ENCODE assay signal across 1 worm cellular context in the genomic region with DNA sequence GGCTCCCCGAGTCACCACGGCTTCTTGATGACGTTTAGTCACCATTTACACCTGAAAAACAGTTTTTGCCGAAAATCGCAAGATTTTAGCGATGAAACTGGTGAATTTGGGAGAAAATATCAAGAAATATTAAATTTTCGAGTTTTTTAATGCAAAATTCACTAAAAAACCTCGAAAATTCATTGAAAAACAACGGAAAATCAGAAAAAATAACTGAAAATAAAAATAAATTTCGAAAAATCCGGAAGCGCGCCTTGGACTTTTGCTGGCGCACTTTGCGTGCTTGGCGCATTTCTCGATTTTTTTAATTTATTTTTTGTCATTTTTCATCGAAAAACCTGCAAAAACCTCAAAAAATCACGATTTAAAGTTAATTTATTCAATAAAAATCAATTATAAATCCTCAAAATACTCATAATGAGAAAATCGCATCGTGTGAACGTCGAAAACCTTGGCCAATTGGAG.
TF ChIP-seq lines count a peak whose summit lies in the region.

TSS of gene emb-4 (minus strand) at position 51 of the 465 bp plus-strand sequence.

TF ChIP-seq in whole organism, L1 larva, 84 proteins besides CTCF, POLR2A, EP300 and RAD21 (continued from another document):
- TF ChIP-seq pag-3 (tag; optimal IDR thresholded peaks at IDR 0.05; lab: Kevin White, UChicago; ENCODE audit: borderline replicate concordance, insufficient read depth) = no peak
- TF ChIP-seq nhr-76 (tag; optimal IDR thresholded peaks at IDR 0.05; lab: Kevin White, UChicago) = no peak
- no peak for TF ChIP-seq tlp-1 (tag; optimal IDR thresholded peaks at IDR 0.05; lab: Kevin White, UChicago)
- peak; percentile 62 to 71 (median 68) for TF ChIP-seq dpl-1 (GFP tag; optimal IDR thresholded peaks at IDR 0.05; lab: Kevin White, UChicago)
- no peak for TF ChIP-seq lin-15B (tag; optimal IDR thresholded peaks at IDR 0.05; lab: Kevin White, UChicago)
- TF ChIP-seq hlh-17 (GFP tag; optimal IDR thresholded peaks at IDR 0.05; lab: Kevin White, UChicago; ENCODE audit: borderline replicate concordance) = no peak
- no peak for TF ChIP-seq ztf-4 (tag; optimal IDR thresholded peaks at IDR 0.05; lab: Kevin White, UChicago)
- TF ChIP-seq unc-86 (tag; optimal IDR thresholded peaks at IDR 0.05; lab: Kevin White, UChicago) = peak; percentile 42
- no peak for TF ChIP-seq nhr-237 (tag; optimal IDR thresholded peaks at IDR 0.05; lab: Kevin White, UChicago)
- TF ChIP-seq mep-1 (tag; optimal IDR thresholded peaks at IDR 0.05; lab: Kevin White, UChicago) = peak; percentile 88
- no peak for TF ChIP-seq alr-1 (tag; optimal IDR thresholded peaks at IDR 0.05; lab: Kevin White, UChicago; ENCODE audit: borderline replicate concordance)
- TF ChIP-seq mab-9 (GFP tag; IDR thresholded peaks at IDR 0.05; lab: Robert Waterston, UW) = no peak
- TF ChIP-seq dsc-1 (tag; optimal IDR thresholded peaks at IDR 0.05; lab: Kevin White, UChicago) = peak; percentile 65
- peak; percentile 57 for TF ChIP-seq xbp-1 (tag; optimal IDR thresholded peaks at IDR 0.05; lab: Kevin White, UChicago)
- peak; percentile 67 for TF ChIP-seq snu-23 (GFP tag; optimal IDR thresholded peaks at IDR 0.05; lab: Kevin White, UChicago)
- no peak for TF ChIP-seq ets-5 (GFP tag; IDR thresholded peaks at IDR 0.05; lab: Robert Waterston, UW)
- TF ChIP-seq zip-4 (GFP tag; optimal IDR thresholded peaks at IDR 0.05; lab: Kevin White, UChicago) = no peak
- TF ChIP-seq nhr-84 (tag; optimal IDR thresholded peaks at IDR 0.05; lab: Kevin White, UChicago) = no peak
- no peak for TF ChIP-seq fkh-10 (GFP tag; optimal IDR thresholded peaks at IDR 0.05; lab: Kevin White, UChicago)
- TF ChIP-seq ceh-90 (tag; optimal IDR thresholded peaks at IDR 0.05; lab: Kevin White, UChicago) = no peak
- no peak for TF ChIP-seq pax-3 (tag; optimal IDR thresholded peaks at IDR 0.05; lab: Kevin White, UChicago)
- TF ChIP-seq aha-1 (tag; optimal IDR thresholded peaks at IDR 0.05; lab: Kevin White, UChicago) = no peak
- no peak for TF ChIP-seq egl-27 (tag; optimal IDR thresholded peaks at IDR 0.05; lab: Kevin White, UChicago)
- no peak for TF ChIP-seq nhr-28 (tag; optimal IDR thresholded peaks at IDR 0.05; lab: Kevin White, UChicago)
- TF ChIP-seq unc-30 (tag; optimal IDR thresholded peaks at IDR 0.05; lab: Kevin White, UChicago) = no peak
- TF ChIP-seq C04F5.9 (tag; optimal IDR thresholded peaks at IDR 0.05; lab: Kevin White, UChicago) = no peak
- TF ChIP-seq unc-98 (GFP tag; IDR thresholded peaks at IDR 0.05; lab: Robert Waterston, UW) = no peak
- TF ChIP-seq ceh-63 (GFP tag; optimal IDR thresholded peaks at IDR 0.05; lab: Kevin White, UChicago) = no peak
- no peak for TF ChIP-seq zag-1 (tag; optimal IDR thresholded peaks at IDR 0.05; lab: Kevin White, UChicago)
